Worm (Caenorhabditis elegans): ENCODE data around the gene ncs-3.

DNA sequence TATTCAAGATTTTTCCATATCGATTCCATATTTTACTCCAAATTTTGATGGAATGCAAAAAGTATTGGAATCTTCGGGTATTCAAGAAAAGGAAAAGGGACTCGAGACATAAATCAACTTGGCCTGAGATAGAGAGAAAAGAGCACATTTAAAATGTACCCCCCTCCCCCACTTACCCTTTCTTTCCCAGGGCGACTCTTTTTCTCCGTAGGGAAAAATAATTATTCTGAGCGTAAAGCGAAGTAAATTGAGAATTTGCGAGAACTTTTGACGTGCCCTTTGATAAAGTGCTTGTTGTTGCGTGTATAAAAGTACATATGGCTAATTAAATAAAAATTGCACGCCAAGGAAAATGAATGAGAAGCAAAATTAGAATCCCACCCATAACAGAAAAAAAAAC, 6.8 kb downstream of the ncs-3 start:
- TF ChIP-seq him-1 (tag; optimal IDR thresholded peaks at IDR 0.05) (no peak), dao-5 (tag; optimal IDR thresholded peaks at IDR 0.05) (no peak)

All from whole organism, L4/young adult.